Fruit fly (Drosophila melanogaster): ENCODE data around the gene Gyc32E.

Gene Gyc32E

DNA sequence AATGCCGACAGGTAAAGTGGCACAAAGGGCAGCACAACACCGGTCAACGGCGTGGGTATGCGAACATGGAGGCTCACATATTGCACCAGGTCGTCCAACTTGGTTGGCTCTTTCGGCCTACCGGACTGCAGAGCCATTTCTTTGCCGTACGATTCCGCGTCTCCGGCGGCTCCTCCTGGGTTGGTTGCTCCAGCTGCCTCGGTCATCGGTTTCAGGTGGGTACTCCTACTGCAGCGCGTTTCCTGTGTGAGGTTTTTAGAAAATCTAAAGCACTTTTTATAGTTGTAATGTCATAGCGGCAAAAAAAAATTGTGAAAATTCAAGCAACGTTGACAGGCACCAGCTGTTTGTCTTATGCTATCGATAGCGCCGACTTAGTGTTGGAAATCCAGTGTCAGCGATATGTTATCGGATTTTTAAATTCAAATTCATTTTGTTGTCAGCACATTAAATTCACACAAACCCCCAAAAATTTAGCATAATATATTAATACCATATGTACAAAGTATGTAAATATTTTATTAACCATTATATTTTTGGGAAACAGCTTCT lies 28.9 kb downstream of the Gyc32E start, which contains the start of gene CG6230 (continued):
- TF ChIP-seq Hr51 (GFP tag; optimal IDR thresholded peaks at IDR 0.05): no peak
- TF ChIP-seq Kr (GFP tag; optimal IDR thresholded peaks at IDR 0.05): no peak
- TF ChIP-seq Ptx1 (GFP tag; IDR thresholded peaks at IDR 0.05): no peak
- no peak for TF ChIP-seq trh (GFP tag; optimal IDR thresholded peaks at IDR 0.05)
- no peak for TF ChIP-seq BtbVII (GFP tag; optimal IDR thresholded peaks at IDR 0.05)
- no peak for TF ChIP-seq dmrt11E (tag; optimal IDR thresholded peaks at IDR 0.05)
- no peak for TF ChIP-seq CG10366 (GFP tag; IDR thresholded peaks at IDR 0.05)
- no peak for TF ChIP-seq Xbp1 (GFP tag; optimal IDR thresholded peaks at IDR 0.05)
- no peak for TF ChIP-seq CG3065 (GFP tag; optimal IDR thresholded peaks at IDR 0.05)
- no peak for TF ChIP-seq mam (GFP tag; optimal IDR thresholded peaks at IDR 0.05)
- TF ChIP-seq eyg (GFP tag; optimal IDR thresholded peaks at IDR 0.05): no peak
- TF ChIP-seq CG3847 (GFP tag; IDR thresholded peaks at IDR 0.05): no peak
- TF ChIP-seq CG8089 (GFP tag; optimal IDR thresholded peaks at IDR 0.05): no peak
- no peak for TF ChIP-seq Spps (tag; optimal IDR thresholded peaks at IDR 0.05)
- no peak for TF ChIP-seq Mes4 (GFP tag; optimal IDR thresholded peaks at IDR 0.05)
- TF ChIP-seq ash1 (GFP tag; optimal IDR thresholded peaks at IDR 0.05): no peak
- no peak for TF ChIP-seq Dbx (GFP tag; IDR thresholded peaks at IDR 0.05)
- TF ChIP-seq CG12744 (GFP tag; optimal IDR thresholded peaks at IDR 0.05): no peak
- no peak for TF ChIP-seq CG42726 (GFP tag; IDR thresholded peaks at IDR 0.05; ENCODE audit: partially characterized antibody)
- no peak for TF ChIP-seq Antp (GFP tag; optimal IDR thresholded peaks at IDR 0.05)
- no peak for TF ChIP-seq CG1602 (GFP tag; optimal IDR thresholded peaks at IDR 0.05)
- TF ChIP-seq CG30431 (GFP tag; optimal IDR thresholded peaks at IDR 0.05): no peak
- TF ChIP-seq CG18599 (GFP tag; optimal IDR thresholded peaks at IDR 0.05): no peak
- no peak for TF ChIP-seq schlank (tag; optimal IDR thresholded peaks at IDR 0.05)
- no peak for TF ChIP-seq CG9609 (GFP tag; optimal IDR thresholded peaks at IDR 0.05)
- no peak for TF ChIP-seq CG30020 (tag; optimal IDR thresholded peaks at IDR 0.05)
- no peak for TF ChIP-seq hth (optimal IDR thresholded peaks at IDR 0.05)
- TF ChIP-seq NC2β (GFP tag; optimal IDR thresholded peaks at IDR 0.05): no peak
- TF ChIP-seq sens (GFP tag): peak; percentile 27
- TF ChIP-seq cad (GFP tag; optimal IDR thresholded peaks at IDR 0.05): no peak
- no peak for TF ChIP-seq slou (GFP tag; optimal IDR thresholded peaks at IDR 0.05)
- TF ChIP-seq gt (GFP tag; IDR thresholded peaks at IDR 0.05): no peak
- no peak for TF ChIP-seq Oli (tag; optimal IDR thresholded peaks at IDR 0.05)
- no peak for TF ChIP-seq al (GFP tag; IDR thresholded peaks at IDR 0.05)
- TF ChIP-seq gro (GFP tag; optimal IDR thresholded peaks at IDR 0.05): no peak
- no peak for TF ChIP-seq wor (GFP tag; IDR thresholded peaks at IDR 0.05)
- no peak for TF ChIP-seq Gsc (GFP tag; IDR thresholded peaks at IDR 0.05)
- no peak for TF ChIP-seq CG7928 (GFP tag; optimal IDR thresholded peaks at IDR 0.05)
- no peak for TF ChIP-seq D (optimal IDR thresholded peaks at IDR 0.05)
- no peak for TF ChIP-seq D (GFP tag; optimal IDR thresholded peaks at IDR 0.05)
- no peak for TF ChIP-seq CG15479 (GFP tag; optimal IDR thresholded peaks at IDR 0.05)
- TF ChIP-seq sqz (GFP tag; optimal IDR thresholded peaks at IDR 0.05): no peak
- TF ChIP-seq HHEX (GFP tag; optimal IDR thresholded peaks at IDR 0.05): no peak
- TF ChIP-seq Dek (tag; optimal IDR thresholded peaks at IDR 0.05): no peak
- TF ChIP-seq CG8281 (tag; optimal IDR thresholded peaks at IDR 0.05): no peak
- no peak for TF ChIP-seq CG5180 (GFP tag; optimal IDR thresholded peaks at IDR 0.05)
- TF ChIP-seq CG33213 (GFP tag; optimal IDR thresholded peaks at IDR 0.05): no peak
- no peak for TF ChIP-seq crol (GFP tag; IDR thresholded peaks at IDR 0.05)
- TF ChIP-seq klu (GFP tag; IDR thresholded peaks at IDR 0.05): no peak
- TF ChIP-seq CG14441 (GFP tag; IDR thresholded peaks at IDR 0.05): no peak
- TF ChIP-seq CG15011 (GFP tag; optimal IDR thresholded peaks at IDR 0.05): no peak
- no peak for TF ChIP-seq Neu2 (GFP tag; optimal IDR thresholded peaks at IDR 0.05; ENCODE audit: borderline replicate concordance)
- TF ChIP-seq CG15073 (GFP tag; optimal IDR thresholded peaks at IDR 0.05): no peak

All from whole organism, embryonic.